Worm (Caenorhabditis elegans): Measurements from ENCODE around the gene copz-1.

copz-1 gene

DNA sequence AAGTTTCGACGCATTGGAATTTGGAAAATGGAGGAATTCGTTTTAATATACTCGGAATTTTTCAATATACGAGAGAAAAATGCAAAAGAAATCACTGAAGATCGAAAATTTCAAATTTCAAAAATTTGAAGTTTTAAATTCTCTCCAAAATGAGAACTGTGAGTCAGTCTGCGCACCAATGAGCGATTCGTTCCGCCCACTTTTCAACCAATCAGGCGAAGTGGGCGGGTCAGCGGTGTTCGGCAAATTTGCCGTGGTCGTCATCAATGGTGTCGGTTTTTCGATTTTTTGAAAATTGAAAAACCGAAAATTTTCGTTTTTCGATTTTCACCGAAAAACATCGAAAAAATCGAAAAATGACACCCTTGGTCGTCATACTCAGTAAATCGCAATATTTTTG is 34.1 kb upstream of the copz-1 start:
- peak; percentile 73 for TF ChIP-seq nfya-1 (tag; optimal IDR thresholded peaks at IDR 0.05; ENCODE audit: insufficient read depth)
- no peak for TF ChIP-seq mdl-1 (tag; optimal IDR thresholded peaks at IDR 0.05)
- TF ChIP-seq eor-1 (tag; optimal IDR thresholded peaks at IDR 0.05), result no peak
- TF ChIP-seq ztf-11 (tag; optimal IDR thresholded peaks at IDR 0.05), result no peak

DNA sequence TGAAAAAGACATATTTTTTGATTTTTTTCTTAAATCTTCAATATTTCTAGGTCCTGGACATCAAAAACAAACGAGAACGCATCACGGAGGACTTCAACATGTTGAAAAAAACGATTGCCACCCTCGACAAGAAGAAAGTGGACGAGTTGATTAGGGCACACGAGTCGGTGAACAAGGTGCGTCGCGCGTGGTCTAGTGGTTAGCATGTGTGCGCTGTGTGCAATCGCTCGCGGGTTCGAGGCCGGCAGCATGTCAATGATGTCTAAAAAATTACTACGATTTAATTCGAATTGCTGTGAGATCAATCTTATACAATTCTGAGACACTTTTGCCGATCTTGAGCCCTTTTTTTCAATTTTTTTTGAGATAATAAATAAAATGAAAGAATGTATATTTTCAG is 32.6 kb upstream of the copz-1 start:
- TF ChIP-seq ceh-16 (tag; optimal IDR thresholded peaks at IDR 0.05), result no peak
- peak; percentile 74 for TF ChIP-seq lsy-12 (tag; optimal IDR thresholded peaks at IDR 0.05)
- no peak for TF ChIP-seq nhr-76 (tag; optimal IDR thresholded peaks at IDR 0.05)
- TF ChIP-seq unc-39 (tag; optimal IDR thresholded peaks at IDR 0.05), result no peak
- no peak for TF ChIP-seq ceh-82 (tag; optimal IDR thresholded peaks at IDR 0.05)
- TF ChIP-seq nhr-237 (tag; optimal IDR thresholded peaks at IDR 0.05), result no peak
- TF ChIP-seq skn-1 (tag; optimal IDR thresholded peaks at IDR 0.05), result peak; percentile 12
- peak; percentile 83 for TF ChIP-seq nhr-43 (tag; optimal IDR thresholded peaks at IDR 0.05; ENCODE audit: poor library complexity, severe bottlenecking)
- TF ChIP-seq snpc-4 (tag; optimal IDR thresholded peaks at IDR 0.05), result peak; percentile 20
- peak; percentile 79 for TF ChIP-seq nfya-1 (tag; optimal IDR thresholded peaks at IDR 0.05; ENCODE audit: insufficient read depth)
- TF ChIP-seq lin-15B (tag; optimal IDR thresholded peaks at IDR 0.05), result peak; percentile 45
- peak; percentile 44 for TF ChIP-seq nhr-23 (tag; optimal IDR thresholded peaks at IDR 0.05)
- peak; percentile 46 for TF ChIP-seq nhr-11 (tag; optimal IDR thresholded peaks at IDR 0.05)
- TF ChIP-seq ztf-11 (tag; optimal IDR thresholded peaks at IDR 0.05), result peak; percentile 28
- TF ChIP-seq nhr-12 (tag; optimal IDR thresholded peaks at IDR 0.05), result no peak
- TF ChIP-seq ztf-4 (tag; optimal IDR thresholded peaks at IDR 0.05), result peak; percentile 68
- no peak for TF ChIP-seq ceh-28 (tag; optimal IDR thresholded peaks at IDR 0.05)
- no peak for TF ChIP-seq nhr-67 (tag; optimal IDR thresholded peaks at IDR 0.05)
- peak; percentile 8 for TF ChIP-seq fkh-10 (GFP tag; optimal IDR thresholded peaks at IDR 0.05)
- TF ChIP-seq mml-1 (tag; optimal IDR thresholded peaks at IDR 0.05), result no peak
- TF ChIP-seq hmg-11 (tag; optimal IDR thresholded peaks at IDR 0.05), result peak; percentile 90
- TF ChIP-seq ceh-9 (tag; optimal IDR thresholded peaks at IDR 0.05), result no peak
- TF ChIP-seq fos-1 (tag; optimal IDR thresholded peaks at IDR 0.05), result no peak
- no peak for TF ChIP-seq elt-1 (tag; optimal IDR thresholded peaks at IDR 0.05)
- peak; percentile 78 for TF ChIP-seq pha-4 (tag; optimal IDR thresholded peaks at IDR 0.05)
- TF ChIP-seq aly-2 (tag; optimal IDR thresholded peaks at IDR 0.05), result no peak
- no peak for TF ChIP-seq mdl-1 (tag; optimal IDR thresholded peaks at IDR 0.05)
- TF ChIP-seq egl-5 (tag; optimal IDR thresholded peaks at IDR 0.05), result no peak
- TF ChIP-seq zag-1 (tag; optimal IDR thresholded peaks at IDR 0.05), result no peak
- TF ChIP-seq eor-1 (tag; optimal IDR thresholded peaks at IDR 0.05), result no peak
- TF ChIP-seq nhr-77 (tag; optimal IDR thresholded peaks at IDR 0.05), result peak; percentile 77
- no peak for TF ChIP-seq nhr-28 (tag; optimal IDR thresholded peaks at IDR 0.05)
- peak; percentile 52 for TF ChIP-seq ama-1 (optimal IDR thresholded peaks at IDR 0.05)
- no peak for TF ChIP-seq daf-12 (tag; optimal IDR thresholded peaks at IDR 0.05)
- TF ChIP-seq sea-2 (GFP tag; optimal IDR thresholded peaks at IDR 0.05), result no peak
- TF ChIP-seq unc-62 (GFP tag; optimal IDR thresholded peaks at IDR 0.05), result peak; percentile 40
- peak; percentile 62 for TF ChIP-seq tbx-2 (tag; optimal IDR thresholded peaks at IDR 0.05)
- peak in 1 of 3 experiments; percentile 81 for TF ChIP-seq elt-3 (tag; optimal IDR thresholded peaks at IDR 0.05)
- TF ChIP-seq jun-1 (tag; optimal IDR thresholded peaks at IDR 0.05), result peak; percentile 72
- TF ChIP-seq nhr-25 (tag; optimal IDR thresholded peaks at IDR 0.05), result peak; percentile 71
- TF ChIP-seq pqm-1 (tag; optimal IDR thresholded peaks at IDR 0.05), result peak; percentile 36
- TF ChIP-seq lin-39 (tag; optimal IDR thresholded peaks at IDR 0.05), result peak; percentile 94
- no peak for TF ChIP-seq ZK546.5 (tag; optimal IDR thresholded peaks at IDR 0.05)
- TF ChIP-seq R02D3.7 (tag; optimal IDR thresholded peaks at IDR 0.05), result peak; percentile 43
- TF ChIP-seq elt-2 (tag; optimal IDR thresholded peaks at IDR 0.05), result peak; percentile 58
- TF ChIP-seq fkh-2 (tag; optimal IDR thresholded peaks at IDR 0.05), result no peak
- TF ChIP-seq egl-27 (tag; optimal IDR thresholded peaks at IDR 0.05), result no peak
